Worm (Caenorhabditis elegans) whole organism, mixed stage, embryonic: ENCODE data around the gene C15H9.9.

Experiments
- M03D4.4 ChIP-seq: sonication (generic microtip); optimal IDR thresholded peaks from 2 replicates; lab custom pipeline; 2017; ENCODE audit warnings: mild to moderate bottlenecking, missing genetic modification characterization, missing compliant biosample characterization
- blmp-1 ChIP-seq: fragments of 150-350 bp; optimal IDR thresholded peaks from 2 replicates; lab custom pipeline; 2014; ENCODE audit warnings: missing biosample characterization, missing genetic modification characterization
- ces-1 ChIP-seq: fragments of 150-350 bp; optimal IDR thresholded peaks from 2 replicates; lab custom pipeline; 2014; ENCODE audit warnings: missing biosample characterization, missing genetic modification reagents, missing genetic modification characterization
- elt-1 ChIP-seq: sonication (generic microtip); optimal IDR thresholded peaks from 2 replicates; lab custom pipeline; 2017; ENCODE audit warnings: missing genetic modification characterization, mild to moderate bottlenecking, missing compliant biosample characterization, antibody characterized with exemption, moderate library complexity, borderline replicate concordance; ENCODE audit not compliant: insufficient read depth
- flh-1 ChIP-seq: fragments of 200-800 bp; sonication (Bioruptor generic); optimal IDR thresholded peaks from 2 replicates; lab custom pipeline; 2018; ENCODE audit warnings: mild to moderate bottlenecking, missing genetic modification characterization, moderate library complexity, missing compliant biosample characterization
- ham-2 ChIP-seq: fragments of 200-800 bp; sonication (Bioruptor generic); optimal IDR thresholded peaks from 2 replicates; lab custom pipeline; 2018; ENCODE audit warnings: mild to moderate bottlenecking, missing genetic modification characterization, missing compliant biosample characterization
- lin-13 ChIP-seq: fragments of 150-350 bp; optimal IDR thresholded peaks from 2 replicates; lab custom pipeline; 2014; ENCODE audit warnings: missing biosample characterization, missing genetic modification characterization
- lsy-2 ChIP-seq: fragments of 150-350 bp; optimal IDR thresholded peaks from 2 replicates; lab custom pipeline; 2014; ENCODE audit warnings: missing biosample characterization, missing genetic modification characterization
- nhr-237 ChIP-seq: fragments of 150-350 bp; optimal IDR thresholded peaks from 2 replicates; lab custom pipeline; 2014; ENCODE audit warnings: missing biosample characterization, missing genetic modification characterization
- nhr-28 ChIP-seq: fragments of 150-350 bp; optimal IDR thresholded peaks from 2 replicates; lab custom pipeline; 2014; ENCODE audit warnings: missing biosample characterization, missing genetic modification characterization
- nhr-76 ChIP-seq: sonication (generic microtip); optimal IDR thresholded peaks from 2 replicates; lab custom pipeline; 2017; ENCODE audit warnings: missing biosample characterization, missing genetic modification characterization
- pha-4 ChIP-seq: fragments of 150-350 bp; optimal IDR thresholded peaks from 2 replicates; lab custom pipeline; 2018; ENCODE audit warnings: missing biosample characterization, missing genetic modification reagents, missing genetic modification characterization
- unc-62 ChIP-seq: fragments of 150-350 bp; optimal IDR thresholded peaks from 2 replicates; lab custom pipeline; 2014; ENCODE audit warnings: missing biosample characterization, missing genetic modification reagents, missing genetic modification characterization
- ztf-11 ChIP-seq: fragments of 150-350 bp; optimal IDR thresholded peaks from 2 replicates; lab custom pipeline; 2014; ENCODE audit warnings: missing biosample characterization, missing genetic modification characterization

DNA sequence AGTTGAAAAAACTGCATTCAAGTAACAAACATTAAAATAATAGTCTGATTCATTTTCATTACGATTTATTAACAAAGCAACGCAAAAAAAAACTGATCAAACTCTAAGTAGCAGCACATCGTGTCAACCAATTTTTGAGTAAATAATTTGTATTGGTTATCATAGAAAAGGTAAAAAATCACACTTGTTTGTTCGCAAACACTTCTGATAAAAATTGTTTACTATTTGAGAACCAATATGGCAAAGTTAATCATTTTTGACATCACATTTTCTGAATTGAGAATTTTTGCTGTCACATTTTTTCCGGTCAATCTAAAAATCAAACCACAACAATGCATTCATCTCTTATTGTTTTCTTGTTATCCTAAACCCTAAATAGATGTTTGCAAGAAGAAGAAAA, 6.8 kb downstream of the C15H9.9 start:
- no peak for TF ChIP-seq ztf-11 (tag; lab: Kevin White, UChicago)
- TF ChIP-seq nhr-76 (tag; lab: Kevin White, UChicago), result no peak
- TF ChIP-seq lsy-2 (tag; lab: Kevin White, UChicago), result no peak
- TF ChIP-seq ces-1 (GFP tag; lab: Kevin White, UChicago), result no peak
- TF ChIP-seq pha-4 (tag; lab: Kevin White, UChicago), result no peak
- TF ChIP-seq blmp-1, result no peak
- no peak for TF ChIP-seq ham-2 (GFP tag; lab: Kevin White, UChicago)
- TF ChIP-seq lin-13 (tag; lab: Kevin White, UChicago), result no peak
- TF ChIP-seq elt-1 (tag; lab: Kevin White, UChicago), result no peak
- no peak for TF ChIP-seq unc-62 (GFP tag; lab: Kevin White, UChicago)
- no peak for TF ChIP-seq nhr-237 (tag; lab: Kevin White, UChicago)
- no peak for TF ChIP-seq nhr-28 (tag; lab: Kevin White, UChicago)
- no peak for TF ChIP-seq flh-1 (GFP tag; lab: Kevin White, UChicago)
- no peak for TF ChIP-seq M03D4.4
